Fruit fly (Drosophila melanogaster) whole organism, embryonic: ENCODE data around the gene CG32983.

Experiments
- CG10267 ChIP-seq: fragments of 200-800 bp; sonication (Bioruptor generic); optimal IDR thresholded peaks from 2 replicates; lab custom pipeline; 2018; ENCODE audit warnings: missing biosample characterization, mild to moderate bottlenecking, missing genetic modification characterization, moderate library complexity
- CG12104 ChIP-seq: fragments of 200-800 bp; sonication (Bioruptor generic); optimal IDR thresholded peaks from 3 replicates; lab custom pipeline; 2016; ENCODE audit warnings: missing biosample characterization, missing genetic modification characterization
- CG12659 ChIP-seq: fragments of 200-800 bp; sonication (Bioruptor generic); optimal IDR thresholded peaks from 3 replicates; lab custom pipeline; 2017; ENCODE audit warnings: mild to moderate bottlenecking, missing biosample characterization, missing genetic modification reagents, missing genetic modification characterization
- CG13775 ChIP-seq: fragments of 200-800 bp; sonication (Bioruptor generic); optimal IDR thresholded peaks from 3 replicates; lab custom pipeline; 2017; ENCODE audit warnings: missing biosample characterization, mild to moderate bottlenecking, missing genetic modification characterization
- CG1603 ChIP-seq: fragments of 200-800 bp; sonication (Bioruptor generic); optimal IDR thresholded peaks from 2 replicates; lab custom pipeline; 2019; ENCODE audit warnings: missing biosample characterization, mild to moderate bottlenecking, missing genetic modification characterization, moderate library complexity
- CG16813 ChIP-seq: fragments of 200-800 bp; sonication (Bioruptor generic); IDR thresholded peaks from 3 replicates; pipeline ENCODE4 v1.3.6; 2022; ENCODE audit warnings: missing biosample characterization, missing genetic modification characterization; ENCODE audit not compliant: partially characterized antibody
- CG30431 ChIP-seq: fragments of 200-800 bp; sonication (Bioruptor generic); optimal IDR thresholded peaks from 2 replicates; lab custom pipeline; 2017; ENCODE audit warnings: missing biosample characterization, missing genetic modification characterization
- CG6175 ChIP-seq: fragments of 200-800 bp; sonication (Bioruptor generic); IDR thresholded peaks from 3 replicates; pipeline ENCODE4 v1.3.6; 2022; ENCODE audit warnings: missing biosample characterization, missing genetic modification characterization
- CG6272 ChIP-seq: fragments of 200-800 bp; sonication (Bioruptor generic); IDR thresholded peaks from 2 replicates; pipeline ENCODE4 v1.3.6; 2022; ENCODE audit warnings: missing biosample characterization, missing genetic modification characterization
- Camta ChIP-seq: fragments of 200-800 bp; sonication (Bioruptor generic); optimal IDR thresholded peaks from 2 replicates; lab custom pipeline; 2016; ENCODE audit warnings: missing biosample characterization, missing genetic modification characterization
- D ChIP-seq, 2 experiments: fragments of 200-800 bp in 1 of 2; fragments of >200 bp in 1 of 2; sonication (Bioruptor generic) in 1 of 2; optimal IDR thresholded peaks; 2 replicates in 1 of 2; 3 replicates in 1 of 2; lab custom pipeline; 2017; ENCODE audit warnings: mild to moderate bottlenecking in 1 of 2, missing biosample characterization in 1 of 2, missing genetic modification characterization in 1 of 2, missing genetic modification reagents in 1 of 2
- D19B ChIP-seq: fragments of 200-800 bp; sonication (Bioruptor generic); optimal IDR thresholded peaks from 2 replicates; lab custom pipeline; 2017; ENCODE audit warnings: missing biosample characterization, mild to moderate bottlenecking, missing genetic modification characterization
- Deaf1 ChIP-seq: fragments of 200-800 bp; optimal IDR thresholded peaks from 3 replicates; lab custom pipeline; 2019; ENCODE audit warnings: missing biosample characterization, mild to moderate bottlenecking, missing genetic modification characterization, moderate library complexity
- Dip3 ChIP-seq: fragments of 200-800 bp; sonication (Bioruptor generic); optimal IDR thresholded peaks from 3 replicates; lab custom pipeline; 2016; ENCODE audit warnings: missing biosample characterization, missing genetic modification characterization
- Gug ChIP-seq: fragments of 200-800 bp; sonication (Bioruptor generic); IDR thresholded peaks from 4 replicates; pipeline ENCODE4 v1.3.6; 2022; ENCODE audit warnings: missing biosample characterization, missing genetic modification characterization
- Lim3 ChIP-seq: fragments of 200-800 bp; sonication (Bioruptor generic); IDR thresholded peaks from 2 replicates; pipeline ENCODE4 v1.3.6; 2022; ENCODE audit warnings: missing biosample characterization, missing genetic modification characterization
- Lpt ChIP-seq: fragments of >200 bp; optimal IDR thresholded peaks from 2 replicates; lab custom pipeline; 2018; ENCODE audit warnings: missing biosample characterization, missing genetic modification characterization
- Max ChIP-seq: fragments of 200-800 bp; sonication (Bioruptor generic); optimal IDR thresholded peaks from 2 replicates; lab custom pipeline; 2016; ENCODE audit warnings: missing biosample characterization, mild to moderate bottlenecking, missing genetic modification characterization
- Med ChIP-seq: fragments of 200-800 bp; sonication (Bioruptor generic); peaks from one replicate; lab custom pipeline; 2016; ENCODE audit warnings: missing biosample characterization, missing genetic modification characterization, mild to moderate bottlenecking, inconsistent platforms, moderate library complexity
- Nf-YB ChIP-seq: fragments of 200-800 bp; sonication (Bioruptor generic); optimal IDR thresholded peaks from 3 replicates; lab custom pipeline; 2019; ENCODE audit warnings: missing biosample characterization, mild to moderate bottlenecking, missing genetic modification characterization, moderate library complexity
- Nf-YC ChIP-seq: fragments of 200-800 bp; optimal IDR thresholded peaks from 3 replicates; lab custom pipeline; 2019; ENCODE audit warnings: missing biosample characterization, mild to moderate bottlenecking, missing genetic modification characterization, moderate library complexity
- Rx ChIP-seq: fragments of 200-800 bp; sonication (Bioruptor generic); IDR thresholded peaks from 2 replicates; pipeline ENCODE4 v1.3.6; 2022; ENCODE audit warnings: missing biosample characterization, missing genetic modification characterization
- Xrp1 ChIP-seq: fragments of 200-800 bp; sonication (Bioruptor generic); IDR thresholded peaks from 2 replicates; pipeline ENCODE4 v1.3.6; 2022; ENCODE audit warnings: missing biosample characterization, missing genetic modification characterization
- croc ChIP-seq: fragments of 200-800 bp; sonication (Bioruptor generic); conservative IDR thresholded peaks from 3 replicates; pipeline ENCODE4 v1.3.6; 2022; ENCODE audit warnings: missing biosample characterization, missing genetic modification characterization
- da ChIP-seq: fragments of 200-800 bp; sonication (Bioruptor generic); optimal IDR thresholded peaks from 2 replicates; lab custom pipeline; 2016; ENCODE audit warnings: missing biosample characterization, missing genetic modification characterization
- danr ChIP-seq: fragments of 200-800 bp; sonication (Bioruptor generic); IDR thresholded peaks from 2 replicates; pipeline ENCODE4 v1.3.6; 2022; ENCODE audit warnings: missing biosample characterization, missing genetic modification characterization
- dmrt99B ChIP-seq: fragments of 200-800 bp; sonication (Bioruptor generic); optimal IDR thresholded peaks from 2 replicates; lab custom pipeline; 2018; ENCODE audit warnings: missing biosample characterization, mild to moderate bottlenecking, missing genetic modification characterization, moderate library complexity
- en ChIP-seq: fragments of 200-800 bp; sonication (Bioruptor generic); optimal IDR thresholded peaks from 2 replicates; lab custom pipeline; 2016; ENCODE audit warnings: missing biosample characterization, missing genetic modification characterization
- ewg ChIP-seq: fragments of 200-800 bp; sonication (Bioruptor generic); optimal IDR thresholded peaks from 3 replicates; lab custom pipeline; 2017; ENCODE audit warnings: mild to moderate bottlenecking, missing biosample characterization, missing genetic modification reagents, missing genetic modification characterization
- fd96Cb ChIP-seq: fragments of 200-800 bp; sonication (Bioruptor generic); optimal IDR thresholded peaks from 2 replicates; lab custom pipeline; 2018; ENCODE audit warnings: missing biosample characterization, mild to moderate bottlenecking, missing genetic modification characterization, moderate library complexity
- gcm2 ChIP-seq: fragments of 200-800 bp; sonication (Bioruptor generic); optimal IDR thresholded peaks from 2 replicates; lab custom pipeline; 2016; ENCODE audit warnings: missing biosample characterization, missing genetic modification characterization
- gro ChIP-seq: fragments of 200-800 bp; sonication (Bioruptor generic); optimal IDR thresholded peaks from 2 replicates; lab custom pipeline; 2016; ENCODE audit warnings: missing biosample characterization, missing genetic modification characterization
- gsb-n ChIP-seq: fragments of 200-800 bp; sonication (Bioruptor generic); optimal IDR thresholded peaks from 3 replicates; lab custom pipeline; 2018; ENCODE audit warnings: missing biosample characterization, mild to moderate bottlenecking, missing genetic modification characterization
- klu ChIP-seq: fragments of 200-800 bp; sonication (Bioruptor generic); IDR thresholded peaks from 2 replicates; pipeline ENCODE4 v1.3.6; 2022; ENCODE audit warnings: missing biosample characterization, missing genetic modification characterization
- kni ChIP-seq: fragments of 200-800 bp; sonication (Bioruptor generic); optimal IDR thresholded peaks from 3 replicates; lab custom pipeline; 2017; ENCODE audit warnings: mild to moderate bottlenecking, missing biosample characterization, missing genetic modification reagents, missing genetic modification characterization
- knrl ChIP-seq: fragments of 200-800 bp; sonication (Bioruptor generic); IDR thresholded peaks from 3 replicates; pipeline ENCODE4 v1.3.6; 2022; ENCODE audit warnings: missing biosample characterization, missing genetic modification characterization; ENCODE audit not compliant: partially characterized antibody
- lola ChIP-seq, 3 experiments: fragments of >200 bp in 2 of 3; fragments of 200-800 bp in 1 of 3; sonication (Bioruptor generic) in 1 of 3; optimal IDR thresholded peaks; 2 replicates each; lab custom pipeline; 2017 to 2019; ENCODE audit warnings: missing biosample characterization in 3 of 3, missing genetic modification characterization in 3 of 3, mild to moderate bottlenecking in 1 of 3, moderate library complexity in 1 of 3
- lov ChIP-seq, 2 experiments: fragments of 200-800 bp in 1 of 2; fragments of >200 bp in 1 of 2; sonication (Bioruptor generic) in 1 of 2; IDR thresholded peaks in 1 of 2; optimal IDR thresholded peaks in 1 of 2; 2 replicates in 1 of 2; 3 replicates in 1 of 2; pipeline versions ENCODE4 v1.3.6 to Lab custom; 2017 to 2022; ENCODE audit warnings: missing biosample characterization in 1 of 2, missing genetic modification characterization in 1 of 2
- p53 ChIP-seq: fragments of 200-800 bp; sonication (Bioruptor generic); optimal IDR thresholded peaks from 2 replicates; lab custom pipeline; 2016; ENCODE audit warnings: missing biosample characterization, missing genetic modification characterization
- prd ChIP-seq, 3 experiments: fragments of >200 bp in 2 of 3; fragments of 200-800 bp in 1 of 3; sonication (Bioruptor generic) in 1 of 3; optimal IDR thresholded peaks in 2 of 3; IDR thresholded peaks in 1 of 3; 2 replicates in 2 of 3; 3 replicates in 1 of 3; pipeline versions ENCODE4 v1.3.6 to Lab custom; 2017 to 2022; ENCODE audit warnings: missing biosample characterization in 1 of 3, missing genetic modification characterization in 1 of 3
- pros ChIP-seq: fragments of 200-800 bp; sonication (Bioruptor generic); optimal IDR thresholded peaks from 3 replicates; lab custom pipeline; 2019; ENCODE audit warnings: missing biosample characterization, mild to moderate bottlenecking, missing genetic modification characterization, moderate library complexity
- sens-2 ChIP-seq: fragments of 200-800 bp; sonication (Bioruptor generic); IDR thresholded peaks from 2 replicates; pipeline ENCODE4 v1.3.6; 2022; ENCODE audit warnings: missing biosample characterization, missing genetic modification characterization
- sna ChIP-seq: fragments of 200-800 bp; sonication (Bioruptor generic); IDR thresholded peaks from 2 replicates; pipeline ENCODE4 v1.3.6; 2022; ENCODE audit warnings: missing biosample characterization, missing genetic modification characterization; ENCODE audit not compliant: partially characterized antibody
- sob ChIP-seq: fragments of 200-800 bp; sonication (Bioruptor generic); IDR thresholded peaks from 2 replicates; pipeline ENCODE4 v1.3.6; 2022; ENCODE audit warnings: missing biosample characterization, missing genetic modification characterization
- tin ChIP-seq: fragments of 200-800 bp; sonication (Bioruptor generic); optimal IDR thresholded peaks from 3 replicates; lab custom pipeline; 2016; ENCODE audit warnings: missing biosample characterization, missing genetic modification characterization
- vnd ChIP-seq: fragments of 200-800 bp; sonication (Bioruptor generic); IDR thresholded peaks from 3 replicates; pipeline ENCODE4 v1.3.6; 2022; ENCODE audit warnings: missing biosample characterization, missing genetic modification characterization; ENCODE audit not compliant: partially characterized antibody

The CG32983 gene

DNA sequence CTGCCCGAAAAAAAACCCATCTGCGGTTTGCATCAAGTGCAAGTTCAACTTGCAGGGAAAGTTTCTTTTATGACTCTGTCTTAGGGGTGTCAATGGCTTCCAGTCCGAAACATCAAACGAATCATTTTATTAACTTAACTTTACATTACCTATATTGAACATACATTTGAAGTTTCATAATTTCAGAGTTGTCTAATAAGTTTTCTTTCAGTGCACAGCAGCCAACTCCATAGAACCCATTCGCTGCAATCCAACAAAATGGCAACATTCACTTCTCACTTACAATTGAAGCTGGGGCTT is 23.4 kb upstream of the CG32983 start (continued):
- TF ChIP-seq CG30431 (GFP tag; lab: Kevin White, UChicago): peak; percentile 23
- TF ChIP-seq Camta: no peak
- peak; percentile 38 for TF ChIP-seq CG10267 (tag; lab: Kevin White, UChicago)
- TF ChIP-seq Gug (GFP tag; lab: Robert Waterston, UW): no peak
- TF ChIP-seq knrl (GFP tag; lab: Robert Waterston, UW): no peak
- no peak for TF ChIP-seq croc
- no peak for TF ChIP-seq CG6175 (GFP tag; lab: Robert Waterston, UW)
- TF ChIP-seq tin (GFP tag; lab: Kevin White, UChicago): peak; percentile 4
- no peak for TF ChIP-seq danr (GFP tag; lab: Robert Waterston, UW)
- no peak for TF ChIP-seq D (optimal IDR thresholded peaks at IDR 0.05; lab: Kevin White, UChicago)
- no peak for TF ChIP-seq D (GFP tag; optimal IDR thresholded peaks at IDR 0.05; lab: Kevin White, UChicago)
- no peak for TF ChIP-seq Dip3 (GFP tag; lab: Kevin White, UChicago)
- TF ChIP-seq Lim3 (GFP tag; lab: Robert Waterston, UW): no peak
- TF ChIP-seq da (GFP tag; lab: Kevin White, UChicago): no peak
- no peak for TF ChIP-seq lov (optimal IDR thresholded peaks at IDR 0.05; lab: Kevin White, UChicago)
- TF ChIP-seq lov (GFP tag; IDR thresholded peaks at IDR 0.05; lab: Robert Waterston, UW): no peak

DNA sequence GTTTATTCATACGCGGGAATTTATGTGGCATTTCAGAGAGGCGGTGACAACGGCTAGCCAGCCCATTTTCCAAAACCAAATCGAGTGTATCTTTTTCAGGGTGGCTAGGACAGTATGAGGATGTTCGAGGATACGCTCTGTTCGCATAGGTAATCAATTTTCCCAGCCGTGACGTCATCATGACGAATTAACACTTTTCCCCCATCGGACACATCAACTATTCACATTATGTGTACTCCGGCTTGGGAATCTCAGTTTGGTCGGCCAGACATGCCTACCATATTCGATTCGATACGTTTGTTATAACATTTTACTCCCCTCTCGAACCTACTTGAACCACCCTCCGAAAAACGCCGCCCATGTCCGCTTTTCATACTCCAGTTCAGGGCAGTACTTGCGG is 22.1 kb upstream of the CG32983 start:
- TF ChIP-seq CG30431 (GFP tag; lab: Kevin White, UChicago): no peak
- no peak for TF ChIP-seq CG12104 (GFP tag; lab: Kevin White, UChicago)
- peak; percentile 98 for TF ChIP-seq gsb-n (tag; lab: Kevin White, UChicago)
- peak; percentile 3 for TF ChIP-seq dmrt99B
- TF ChIP-seq kni: peak; percentile 43
- no peak for TF ChIP-seq en
- TF ChIP-seq prd (optimal IDR thresholded peaks at IDR 0.05; lab: Kevin White, UChicago): no peak
- 0 out of 3 replicates have a peak, but pooled peaks have one; percentile 15 for TF ChIP-seq prd (GFP tag; IDR thresholded peaks at IDR 0.05; lab: Robert Waterston, UW)
- no peak for TF ChIP-seq Max (GFP tag; lab: Kevin White, UChicago)
- TF ChIP-seq CG6272 (GFP tag; lab: Robert Waterston, UW): no peak
- peak; percentile 59 for TF ChIP-seq pros (GFP tag; lab: Kevin White, UChicago)

dm6 chr2L:8844693-8845092 is 21.0 kb upstream of the CG32983 start:
- TF ChIP-seq Nf-YC (peak; percentile 62), Med (peak; percentile 16), Deaf1 (tag; lab: Kevin White, UChicago) (peak; percentile 56), CG16813 (no peak), Nf-YB (GFP tag; lab: Kevin White, UChicago) (peak; percentile 63), CG12659 (GFP tag; lab: Kevin White, UChicago) (no peak), Xrp1 (GFP tag; lab: Robert Waterston, UW) (no peak), pros (GFP tag; lab: Kevin White, UChicago) (peak; percentile 63), Rx (no peak), gsb-n (tag; lab: Kevin White, UChicago) (peak; percentile 20)

dm6 chr2L:8845931-8846330 is 19.7 kb upstream of the CG32983 start:
- TF ChIP-seq klu (GFP tag; lab: Robert Waterston, UW): 0 out of 2 replicates have a peak, but pooled peaks have one; percentile 11
- peak; percentile 32 for TF ChIP-seq p53 (GFP tag; lab: Kevin White, UChicago)
- TF ChIP-seq ewg (GFP tag; lab: Kevin White, UChicago): peak; percentile 63
- TF ChIP-seq sna (GFP tag; lab: Robert Waterston, UW): no peak
- no peak for TF ChIP-seq Lpt (GFP tag; lab: Kevin White, UChicago)
- TF ChIP-seq fd96Cb: peak; percentile 4
- peak; percentile 24 for TF ChIP-seq D19B (GFP tag; lab: Kevin White, UChicago)
- TF ChIP-seq CG13775 (GFP tag; lab: Kevin White, UChicago): peak; percentile 83
- peak; percentile 79 for TF ChIP-seq sob (GFP tag; lab: Robert Waterston, UW)
- TF ChIP-seq vnd (GFP tag; lab: Robert Waterston, UW): no peak
- peak; percentile 57; the same call in 1 of the 2 replicates for TF ChIP-seq sens-2 (GFP tag; lab: Robert Waterston, UW)
- TF ChIP-seq gro: peak; percentile 40
- peak in 1 of 3 experiments; percentile 63 for TF ChIP-seq lola (GFP tag; optimal IDR thresholded peaks at IDR 0.05; lab: Kevin White, UChicago)
- peak; percentile 91 for TF ChIP-seq CG1603 (tag; lab: Kevin White, UChicago)
- TF ChIP-seq gcm2 (GFP tag; lab: Kevin White, UChicago): peak; percentile 27
